Worm (Caenorhabditis elegans): ENCODE measurements around the gene F32D8.1.

DNA sequence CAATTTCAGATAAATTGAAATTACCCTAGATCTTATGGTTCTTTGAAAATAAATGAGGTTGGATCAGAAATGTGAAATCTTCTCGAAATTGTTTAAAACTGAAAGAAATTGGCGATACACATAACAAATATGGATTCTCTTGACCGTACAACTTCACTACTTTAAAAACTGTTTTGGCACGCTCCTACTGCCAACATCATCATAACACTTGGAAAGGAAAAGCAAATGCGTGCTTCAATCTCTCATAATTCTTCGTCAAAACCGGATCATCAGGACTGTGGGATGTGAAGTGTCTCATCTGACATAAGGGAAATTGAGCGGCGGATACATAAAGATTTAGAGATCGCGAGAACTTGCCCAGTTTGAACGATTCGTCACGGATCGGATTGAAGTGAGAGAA, 17.5 kb downstream of the F32D8.1 start, which contains the start of gene F32D8.7:
- TF ChIP-seq him-1 (tag; optimal IDR thresholded peaks at IDR 0.05) (no peak), W03F9.2 (tag; optimal IDR thresholded peaks at IDR 0.05) (no peak), dao-5 (tag; optimal IDR thresholded peaks at IDR 0.05) (no peak)
